Worm (Caenorhabditis elegans) whole organism, late embryonic: ENCODE measurements around the gene tba-8.
A peak's percentile ranks its signal among the peaks of the same experiment; 100 is the strongest.

Experiments used
- C08G9.2 ChIP-seq: sonication (generic microtip); optimal IDR thresholded peaks from 2 replicates; lab custom pipeline; 2016; ENCODE audit warnings: mild to moderate bottlenecking, missing genetic modification characterization, moderate library complexity, missing compliant biosample characterization
- K09A11.1 ChIP-seq: sonication (generic microtip); optimal IDR thresholded peaks from 2 replicates; lab custom pipeline; 2017; ENCODE audit warnings: antibody characterized with exemption, mild to moderate bottlenecking, missing genetic modification characterization, missing compliant biosample characterization; ENCODE audit not compliant: insufficient read depth
- T23F11.4 ChIP-seq: fragments of 200-800 bp; sonication (Bioruptor generic); optimal IDR thresholded peaks from 2 replicates; lab custom pipeline; 2018; ENCODE audit warnings: mild to moderate bottlenecking, missing genetic modification characterization, missing compliant biosample characterization
- Y22D7AL.16 ChIP-seq: sonication (generic microtip); optimal IDR thresholded peaks from 2 replicates; lab custom pipeline; 2016; ENCODE audit warnings: missing genetic modification characterization, missing compliant biosample characterization
- ahr-1 ChIP-seq: sonication (generic microtip); optimal IDR thresholded peaks from 2 replicates; lab custom pipeline; 2016; ENCODE audit warnings: missing genetic modification characterization, missing compliant biosample characterization
- ama-1 ChIP-seq: fragments of 150-350 bp; optimal IDR thresholded peaks from 2 replicates; lab custom pipeline; 2014
- ceh-14 ChIP-seq: sonication (generic microtip); optimal IDR thresholded peaks from 2 replicates; lab custom pipeline; 2016; ENCODE audit warnings: missing genotype, missing genetic modification characterization, missing compliant biosample characterization
- ceh-22 ChIP-seq: sonication (generic microtip); optimal IDR thresholded peaks from 2 replicates; lab custom pipeline; 2017; ENCODE audit warnings: missing biosample characterization, missing genetic modification characterization
- ceh-24 ChIP-seq: sonication (generic microtip); optimal IDR thresholded peaks from 2 replicates; lab custom pipeline; 2016; ENCODE audit warnings: mild to moderate bottlenecking, missing genetic modification characterization, missing compliant biosample characterization
- ceh-30 ChIP-seq: fragments of 150-350 bp; optimal IDR thresholded peaks from 2 replicates; lab custom pipeline; 2014; ENCODE audit warnings: missing biosample characterization, missing genetic modification characterization
- ceh-31 ChIP-seq: sonication (generic microtip); optimal IDR thresholded peaks from 2 replicates; lab custom pipeline; 2016; ENCODE audit warnings: missing genetic modification characterization, missing compliant biosample characterization
- ceh-34 ChIP-seq: sonication (generic microtip); optimal IDR thresholded peaks from 2 replicates; lab custom pipeline; 2016; ENCODE audit warnings: mild to moderate bottlenecking, missing genetic modification characterization, missing compliant biosample characterization
- ceh-45 ChIP-seq: fragments of 200-800 bp; sonication (Bioruptor generic); IDR thresholded peaks from 2 replicates; pipeline ENCODE4 v1.3.6; 2022; ENCODE audit warnings: missing genetic modification reagents, missing genetic modification characterization, missing compliant biosample characterization
- elt-2 ChIP-seq: sonication (generic microtip); optimal IDR thresholded peaks from 2 replicates; lab custom pipeline; 2016; ENCODE audit warnings: missing genetic modification reagents, missing genetic modification characterization, missing compliant biosample characterization
- eyg-1 ChIP-seq: sonication (generic microtip); optimal IDR thresholded peaks from 2 replicates; lab custom pipeline; 2016; ENCODE audit warnings: missing genotype, missing genetic modification characterization, missing compliant biosample characterization
- fkh-10 ChIP-seq: fragments of 150-350 bp; optimal IDR thresholded peaks from 2 replicates; lab custom pipeline; 2014; ENCODE audit warnings: missing biosample characterization, missing genetic modification reagents, missing genetic modification characterization
- gmeb-2 ChIP-seq: sonication (generic microtip); optimal IDR thresholded peaks from 2 replicates; lab custom pipeline; 2016; ENCODE audit warnings: missing genetic modification characterization, inconsistent platforms, missing compliant biosample characterization
- hlh-13 ChIP-seq: fragments of 200-800 bp; sonication (Bioruptor generic); optimal IDR thresholded peaks from 2 replicates; lab custom pipeline; 2018; ENCODE audit warnings: mild to moderate bottlenecking, missing genetic modification characterization, missing compliant biosample characterization
- hlh-6 ChIP-seq: sonication (generic microtip); optimal IDR thresholded peaks from 2 replicates; lab custom pipeline; 2016; ENCODE audit warnings: missing genotype, missing genetic modification characterization, missing compliant biosample characterization
- hlh-8 ChIP-seq: sonication (generic microtip); optimal IDR thresholded peaks from 2 replicates; lab custom pipeline; 2016; ENCODE audit warnings: missing genotype, missing genetic modification characterization, missing compliant biosample characterization
- lim-6 ChIP-seq: sonication (generic microtip); optimal IDR thresholded peaks from 2 replicates; lab custom pipeline; 2016; ENCODE audit warnings: missing genetic modification characterization, missing compliant biosample characterization
- lin-11 ChIP-seq: fragments of 200-800 bp; sonication (Bioruptor generic); optimal IDR thresholded peaks from 2 replicates; lab custom pipeline; 2018; ENCODE audit warnings: mild to moderate bottlenecking, missing genetic modification characterization, missing compliant biosample characterization
- madf-2 ChIP-seq: sonication (generic microtip); optimal IDR thresholded peaks from 2 replicates; lab custom pipeline; 2017; ENCODE audit warnings: missing genetic modification characterization, missing compliant biosample characterization
- odd-2 ChIP-seq: sonication (generic microtip); optimal IDR thresholded peaks from 2 replicates; lab custom pipeline; 2017; ENCODE audit warnings: antibody characterized with exemption, mild to moderate bottlenecking, missing genetic modification characterization, missing compliant biosample characterization
- pag-3 ChIP-seq: sonication (generic microtip); optimal IDR thresholded peaks from 2 replicates; lab custom pipeline; 2016; ENCODE audit warnings: missing compliant biosample characterization, missing genetic modification characterization, borderline replicate concordance
- pat-9 ChIP-seq: fragments of 200-800 bp; sonication (Bioruptor generic); optimal IDR thresholded peaks from 2 replicates; lab custom pipeline; 2018; ENCODE audit warnings: mild to moderate bottlenecking, missing genetic modification characterization, moderate library complexity, missing compliant biosample characterization
- pax-1 ChIP-seq: fragments of 150-350 bp; optimal IDR thresholded peaks from 2 replicates; lab custom pipeline; 2014; ENCODE audit warnings: missing biosample characterization, missing genetic modification characterization
- pha-2 ChIP-seq: sonication (generic microtip); optimal IDR thresholded peaks from 2 replicates; lab custom pipeline; 2017; ENCODE audit warnings: mild to moderate bottlenecking, missing genetic modification characterization, missing compliant biosample characterization
- pha-4 ChIP-seq: fragments of 150-350 bp; optimal IDR thresholded peaks from 2 replicates; lab custom pipeline; 2018; ENCODE audit warnings: missing biosample characterization, missing genetic modification reagents, missing genetic modification characterization
- pqm-1 ChIP-seq: sonication (generic microtip); optimal IDR thresholded peaks from 2 replicates; lab custom pipeline; 2016; ENCODE audit warnings: missing genetic modification characterization, missing compliant biosample characterization
- pros-1 ChIP-seq: fragments of 150-350 bp; optimal IDR thresholded peaks from 2 replicates; lab custom pipeline; 2014; ENCODE audit warnings: missing biosample characterization, missing genetic modification reagents, missing genetic modification characterization
- ref-2 ChIP-seq: sonication (generic microtip); optimal IDR thresholded peaks from 2 replicates; lab custom pipeline; 2016; ENCODE audit warnings: missing genetic modification characterization, missing compliant biosample characterization
- sdc-2 ChIP-seq: sonication (generic microtip); optimal IDR thresholded peaks from 2 replicates; lab custom pipeline; 2016; ENCODE audit warnings: missing genotype, missing genetic modification characterization, missing compliant biosample characterization
- sox-4 ChIP-seq: sonication (generic microtip); optimal IDR thresholded peaks from 2 replicates; lab custom pipeline; 2017; ENCODE audit warnings: mild to moderate bottlenecking, missing genetic modification characterization, inconsistent platforms, missing compliant biosample characterization
- tbx-2 ChIP-seq: sonication (generic microtip); optimal IDR thresholded peaks from 2 replicates; lab custom pipeline; 2016; ENCODE audit warnings: missing genetic modification characterization, missing compliant biosample characterization
- tbx-7 ChIP-seq: sonication (generic microtip); optimal IDR thresholded peaks from 2 replicates; lab custom pipeline; 2016; ENCODE audit warnings: missing genotype, missing genetic modification characterization, missing compliant biosample characterization
- ttx-3 ChIP-seq: sonication (generic microtip); optimal IDR thresholded peaks from 2 replicates; lab custom pipeline; 2016; ENCODE audit warnings: missing genetic modification reagents, missing genetic modification characterization, missing compliant biosample characterization
- unc-42 ChIP-seq: sonication (generic microtip); optimal IDR thresholded peaks from 2 replicates; lab custom pipeline; 2016; ENCODE audit warnings: missing genotype, missing genetic modification characterization, missing compliant biosample characterization
- unc-86 ChIP-seq: sonication (generic microtip); optimal IDR thresholded peaks from 2 replicates; lab custom pipeline; 2016; ENCODE audit warnings: missing genetic modification characterization, missing compliant biosample characterization
- ztf-16 ChIP-seq: sonication (generic microtip); optimal IDR thresholded peaks from 2 replicates; lab custom pipeline; 2017; ENCODE audit warnings: missing genetic modification characterization, missing compliant biosample characterization

The tba-8 gene

ce11 chrX:9449330-9449729 is 8.8 kb downstream of the tba-8 start, which contains the start of gene ZK899.7:
TSS of gene ZK899.7 (minus strand) at chrX:9449430.
- no peak for TF ChIP-seq ztf-16
- no peak for TF ChIP-seq hlh-8 (tag; lab: Kevin White, UChicago)
- no peak for TF ChIP-seq Y22D7AL.16 (tag; lab: Kevin White, UChicago)
- no peak for TF ChIP-seq tbx-7 (tag; lab: Kevin White, UChicago)
- no peak for TF ChIP-seq ttx-3 (tag; lab: Kevin White, UChicago)
- no peak for TF ChIP-seq hlh-13 (GFP tag; lab: Kevin White, UChicago)
- no peak for TF ChIP-seq unc-86 (tag; lab: Kevin White, UChicago)
- no peak for TF ChIP-seq sox-4 (tag; lab: Kevin White, UChicago)
- TF ChIP-seq pat-9, result no peak
- TF ChIP-seq K09A11.1 (tag; lab: Kevin White, UChicago), result no peak
- TF ChIP-seq, all 69 proteins: peak for 0

ce11 chrX:9446177-9446694 is 11.9 kb downstream of the tba-8 start, which contains the start of gene ZK899.1:
TSS of gene ZK899.1 (plus strand) at chrX:9446644.
- TF ChIP-seq elt-2 (tag; lab: Kevin White, UChicago), result peak; percentile 49
- TF ChIP-seq ceh-45 (GFP tag; lab: Robert Waterston, UW), result no peak

ce11 chrX:9443871-9444270 is 14.3 kb downstream of the tba-8 start:
- peak; percentile 57 for TF ChIP-seq unc-42 (tag; lab: Kevin White, UChicago)
- no peak for TF ChIP-seq ceh-24 (tag; lab: Kevin White, UChicago)
- TF ChIP-seq, all 69 proteins: peak for 1

ce11 chrX:9441512-9441911 is 16.6 kb downstream of the tba-8 start, which contains the start of gene memb-1:
TSS of gene memb-1 (minus strand) at chrX:9441571.
- TF ChIP-seq unc-42 (tag; lab: Kevin White, UChicago) (peak; percentile 42), ceh-14 (tag; lab: Kevin White, UChicago) (peak; percentile 2), hlh-8 (tag; lab: Kevin White, UChicago) (no peak), sdc-2 (tag; lab: Kevin White, UChicago) (peak; percentile 67), pha-4 (no peak), ceh-34 (peak; percentile 7), tbx-2 (peak; percentile 29), pha-2 (tag; lab: Kevin White, UChicago) (no peak), ceh-31 (tag; lab: Kevin White, UChicago) (peak; percentile 63), ahr-1 (tag; lab: Kevin White, UChicago) (no peak), eyg-1 (tag; lab: Kevin White, UChicago) (no peak), ceh-30 (tag; lab: Kevin White, UChicago) (no peak), lin-11 (tag; lab: Kevin White, UChicago) (no peak), gmeb-2 (tag; lab: Kevin White, UChicago) (no peak), ref-2 (tag; lab: Kevin White, UChicago) (peak; percentile 21), C08G9.2 (peak; percentile 47), pax-1 (tag; lab: Kevin White, UChicago) (no peak), pqm-1 (tag; lab: Kevin White, UChicago) (no peak), T23F11.4 (GFP tag; lab: Kevin White, UChicago) (no peak), elt-2 (tag; lab: Kevin White, UChicago) (peak; percentile 30)

- TF ChIP-seq fkh-10 (GFP tag; lab: Kevin White, UChicago), result no peak
- TF ChIP-seq madf-2 (tag; lab: Kevin White, UChicago), result no peak
- no peak for TF ChIP-seq odd-2 (tag; lab: Kevin White, UChicago)
- TF ChIP-seq pag-3 (tag; lab: Kevin White, UChicago), result no peak
- TF ChIP-seq ceh-22 (tag; lab: Kevin White, UChicago), result no peak
- TF ChIP-seq hlh-6 (tag; lab: Kevin White, UChicago), result no peak
- no peak for TF ChIP-seq ama-1 (lab: Kevin White, UChicago)
- no peak for TF ChIP-seq pros-1 (tag; lab: Kevin White, UChicago)
- no peak for TF ChIP-seq hlh-13 (GFP tag; lab: Kevin White, UChicago)
- no peak for TF ChIP-seq ceh-31 (tag; lab: Kevin White, UChicago)
- TF ChIP-seq lim-6 (tag; lab: Kevin White, UChicago), result no peak
Measured at ce11 chrX:9436843-9437312, 21.3 kb downstream of the tba-8 start, which contains the start of gene tbb-4. TSS of gene tbb-4 (minus strand) at chrX:9436893.
